Worm (Caenorhabditis elegans) whole organism, L1 larva: ENCODE results near the gene F20C5.11.

ENCODE experiments used
- blmp-1 ChIP-seq: fragments of 150-350 bp; optimal IDR thresholded peaks from 2 replicates; lab custom pipeline; 2014; ENCODE audit warnings: missing biosample characterization, missing genetic modification characterization
- ceh-63 ChIP-seq: fragments of 200-800 bp; sonication (Bioruptor generic); optimal IDR thresholded peaks from 2 replicates; lab custom pipeline; 2018; ENCODE audit warnings: mild to moderate bottlenecking, missing genetic modification characterization, missing compliant biosample characterization
- dpl-1 ChIP-seq, 3 experiments: fragments of 150-350 bp in 2 of 3; sonication (generic microtip) in 1 of 3; optimal IDR thresholded peaks; 2 replicates each; lab custom pipeline; 2014 to 2017; ENCODE audit warnings: missing biosample characterization in 3 of 3, missing genetic modification characterization in 3 of 3, missing genetic modification reagents in 3 of 3
- dsc-1 ChIP-seq: sonication (generic microtip); optimal IDR thresholded peaks from 2 replicates; lab custom pipeline; 2016; ENCODE audit warnings: mild to moderate bottlenecking, missing genetic modification characterization, missing compliant biosample characterization
- efl-1 ChIP-seq, 4 experiments: fragments of 150-350 bp; optimal IDR thresholded peaks in 3 of 4; peaks in 1 of 4; 1 replicate in 1 of 4; 2 replicates in 3 of 4; lab custom pipeline; 2014; ENCODE audit warnings: missing biosample characterization in 2 of 4, missing genetic modification characterization in 2 of 4, missing genetic modification reagents in 2 of 4
- efl-3 ChIP-seq: fragments of 200-800 bp; sonication (Bioruptor generic); optimal IDR thresholded peaks from 2 replicates; lab custom pipeline; 2018; ENCODE audit warnings: mild to moderate bottlenecking, missing genetic modification characterization, missing compliant biosample characterization
- egl-13 ChIP-seq: sonication (generic microtip); optimal IDR thresholded peaks from 2 replicates; lab custom pipeline; 2016; ENCODE audit warnings: missing genotype, missing genetic modification reagents, missing genetic modification characterization, missing compliant biosample characterization
- egl-27 ChIP-seq, 2 experiments: fragments of 150-350 bp in 1 of 2; sonication (generic microtip); optimal IDR thresholded peaks; 3 replicates each; lab custom pipeline; 2017 to 2018; ENCODE audit warnings: missing biosample characterization in 2 of 2, missing genetic modification characterization in 2 of 2, missing genetic modification reagents in 2 of 2
- elt-2 ChIP-seq: sonication (generic microtip); optimal IDR thresholded peaks from 2 replicates; lab custom pipeline; 2016; ENCODE audit warnings: missing genetic modification characterization, mild to moderate bottlenecking, inconsistent platforms, missing compliant biosample characterization, missing genetic modification reagents
- elt-3 ChIP-seq, 6 experiments: fragments of 150-350 bp in 1 of 6; sonication (generic microtip); optimal IDR thresholded peaks; 2 replicates each; lab custom pipeline; 2017 to 2018; ENCODE audit warnings: missing biosample characterization in 6 of 6, missing genetic modification characterization in 6 of 6, inconsistent platforms in 1 of 6
- fkh-10 ChIP-seq: sonication (generic microtip); optimal IDR thresholded peaks from 2 replicates; lab custom pipeline; 2017; ENCODE audit warnings: missing biosample characterization, missing genetic modification reagents, missing genetic modification characterization
- fkh-8 ChIP-seq: sonication (generic microtip); optimal IDR thresholded peaks from 2 replicates; lab custom pipeline; 2016; ENCODE audit warnings: mild to moderate bottlenecking, missing genetic modification characterization, missing compliant biosample characterization
- fos-1 ChIP-seq: fragments of 150-350 bp; optimal IDR thresholded peaks from 2 replicates; lab custom pipeline; 2014; ENCODE audit warnings: missing biosample characterization, missing genetic modification characterization
- grh-1 ChIP-seq: fragments of 200-800 bp; sonication (Bioruptor generic); IDR thresholded peaks from 2 replicates; pipeline ENCODE4 v1.3.6; 2022; ENCODE audit warnings: missing genetic modification reagents, missing genetic modification characterization, missing compliant biosample characterization
- hlh-4 ChIP-seq: sonication (generic microtip); optimal IDR thresholded peaks from 2 replicates; lab custom pipeline; 2016; ENCODE audit warnings: mild to moderate bottlenecking, missing genetic modification characterization, missing compliant biosample characterization
- isw-1 ChIP-seq: fragments of 200-800 bp; sonication (Bioruptor generic); IDR thresholded peaks from 2 replicates; pipeline ENCODE4 v1.3.6; 2022; ENCODE audit warnings: missing genetic modification characterization, missing compliant biosample characterization
- lin-14 ChIP-seq: fragments of 200-800 bp; sonication (Bioruptor generic); optimal IDR thresholded peaks from 2 replicates; lab custom pipeline; 2018; ENCODE audit warnings: mild to moderate bottlenecking, missing genetic modification characterization, moderate library complexity, missing compliant biosample characterization
- lin-35 ChIP-seq, 2 experiments: fragments of 150-350 bp; optimal IDR thresholded peaks; 2 replicates each; lab custom pipeline; 2014; ENCODE audit warnings: missing biosample characterization in 2 of 2, missing genetic modification characterization in 2 of 2, missing genetic modification reagents in 2 of 2
- lir-3 ChIP-seq: sonication (generic microtip); optimal IDR thresholded peaks from 2 replicates; lab custom pipeline; 2016; ENCODE audit warnings: mild to moderate bottlenecking, missing genetic modification characterization, moderate library complexity, missing compliant biosample characterization; ENCODE audit not compliant: poor library complexity
- lsy-2 ChIP-seq, 2 experiments: fragments of 150-350 bp; optimal IDR thresholded peaks; 2 replicates each; lab custom pipeline; 2014; ENCODE audit warnings: missing biosample characterization in 2 of 2, missing genetic modification characterization in 2 of 2
- mdl-1 ChIP-seq, 2 experiments: fragments of 150-350 bp; optimal IDR thresholded peaks; 2 replicates each; lab custom pipeline; 2014 to 2017; ENCODE audit warnings: missing biosample characterization in 2 of 2, missing genetic modification characterization in 2 of 2, inconsistent platforms in 1 of 2
- mef-2 ChIP-seq: fragments of 150-350 bp; optimal IDR thresholded peaks from 2 replicates; lab custom pipeline; 2014; ENCODE audit warnings: missing biosample characterization, missing genetic modification characterization
- mep-1 ChIP-seq: fragments of 150-350 bp; optimal IDR thresholded peaks from 2 replicates; lab custom pipeline; 2014; ENCODE audit warnings: missing biosample characterization, missing genetic modification characterization
- nhr-19 ChIP-seq: fragments of 200-800 bp; sonication (Bioruptor generic); conservative IDR thresholded peaks from 2 replicates; pipeline ENCODE4 v1.3.6; 2022; ENCODE audit warnings: missing genetic modification characterization, missing compliant biosample characterization
- nhr-20 ChIP-seq: sonication (generic microtip); optimal IDR thresholded peaks from 2 replicates; lab custom pipeline; 2016; ENCODE audit warnings: mild to moderate bottlenecking, missing genetic modification characterization, missing compliant biosample characterization
- nhr-28 ChIP-seq: fragments of 150-350 bp; optimal IDR thresholded peaks from 2 replicates; lab custom pipeline; 2014; ENCODE audit warnings: missing biosample characterization, missing genetic modification characterization
- nhr-90 ChIP-seq: sonication (generic microtip); optimal IDR thresholded peaks from 2 replicates; lab custom pipeline; 2016; ENCODE audit warnings: mild to moderate bottlenecking, missing genetic modification characterization, missing compliant biosample characterization; ENCODE audit not compliant: poor library complexity
- pag-3 ChIP-seq: sonication (generic microtip); optimal IDR thresholded peaks from 2 replicates; lab custom pipeline; 2017; ENCODE audit warnings: missing genetic modification characterization, mild to moderate bottlenecking, missing compliant biosample characterization, antibody characterized with exemption, borderline replicate concordance; ENCODE audit not compliant: insufficient read depth
- skn-1 ChIP-seq: fragments of 150-350 bp; optimal IDR thresholded peaks from 2 replicates; lab custom pipeline; 2014; ENCODE audit warnings: missing biosample characterization, missing genetic modification characterization
- snpc-4 ChIP-seq: fragments of 150-350 bp; optimal IDR thresholded peaks from 2 replicates; lab custom pipeline; 2014; ENCODE audit warnings: missing biosample characterization, missing genetic modification characterization
- snu-23 ChIP-seq: sonication (generic microtip); optimal IDR thresholded peaks from 2 replicates; lab custom pipeline; 2016; ENCODE audit warnings: missing genetic modification characterization, missing compliant biosample characterization
- swsn-7 ChIP-seq: sonication (generic microtip); optimal IDR thresholded peaks from 2 replicates; lab custom pipeline; 2016; ENCODE audit warnings: missing genetic modification characterization, missing compliant biosample characterization
- tbx-2 ChIP-seq: sonication (generic microtip); optimal IDR thresholded peaks from 2 replicates; lab custom pipeline; 2016; ENCODE audit warnings: missing genetic modification characterization, missing compliant biosample characterization
- unc-130 ChIP-seq: fragments of 150-350 bp; optimal IDR thresholded peaks from 2 replicates; lab custom pipeline; 2017; ENCODE audit warnings: missing biosample characterization, missing genetic modification characterization, inconsistent platforms
- unc-86 ChIP-seq: sonication (generic microtip); optimal IDR thresholded peaks from 2 replicates; lab custom pipeline; 2016; ENCODE audit warnings: missing genetic modification characterization, missing compliant biosample characterization
- xbp-1 ChIP-seq: sonication (generic microtip); optimal IDR thresholded peaks from 2 replicates; lab custom pipeline; 2016; ENCODE audit warnings: missing genetic modification characterization, missing compliant biosample characterization
- zag-1 ChIP-seq: fragments of 150-350 bp; optimal IDR thresholded peaks from 2 replicates; lab custom pipeline; 2014; ENCODE audit warnings: missing biosample characterization, missing genetic modification characterization
- ztf-11 ChIP-seq, 2 experiments: sonication (generic microtip); optimal IDR thresholded peaks; 2 replicates each; lab custom pipeline; 2016 to 2017; ENCODE audit warnings: missing genetic modification characterization in 2 of 2, missing biosample characterization in 1 of 2, missing compliant biosample characterization in 1 of 2

The F20C5.11 gene

DNA sequence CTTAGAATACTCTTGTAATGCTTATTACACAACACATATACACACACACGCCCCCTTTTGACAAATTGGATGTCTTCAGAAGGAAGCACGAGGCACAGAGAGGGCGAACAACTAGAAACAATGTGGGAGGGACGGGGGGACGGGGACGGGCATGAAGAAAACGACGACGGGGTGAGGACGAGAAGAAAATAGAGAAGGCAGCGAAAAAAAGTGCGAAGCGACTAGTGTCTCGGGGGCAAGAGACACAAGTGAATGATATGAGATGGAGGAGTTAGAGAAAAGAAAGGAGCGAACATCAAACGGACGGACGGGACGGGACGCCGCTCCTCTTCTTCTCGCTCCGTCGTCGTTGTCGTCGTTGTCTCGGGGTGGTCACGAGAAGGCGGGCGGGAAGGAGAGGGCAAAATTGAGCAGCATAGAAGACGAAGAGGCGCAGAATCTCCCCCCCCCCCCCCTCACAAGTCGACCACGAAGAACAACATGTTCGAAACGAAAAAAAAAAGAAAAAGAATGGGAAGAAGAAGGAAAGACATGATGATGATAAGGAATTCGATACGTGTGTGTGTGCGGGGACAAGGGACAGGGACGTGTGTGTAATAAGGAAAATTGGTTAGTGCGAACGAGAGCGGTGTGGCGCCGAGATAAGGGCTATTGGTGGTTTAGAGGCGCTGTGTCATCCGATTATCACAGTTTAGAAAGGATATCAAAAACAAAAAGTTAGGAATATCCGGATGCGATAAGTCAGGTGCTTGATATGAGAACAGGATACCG, 33.3 kb upstream of the F20C5.11 start (continued):
- peak; percentile 28 for TF ChIP-seq nhr-19 (GFP tag; lab: Robert Waterston, UW)
- TF ChIP-seq unc-130: no peak
- peak; percentile 24 for TF ChIP-seq swsn-7 (tag; lab: Kevin White, UChicago)
- TF ChIP-seq grh-1 (GFP tag; lab: Robert Waterston, UW): no peak
- peak; percentile 16 for TF ChIP-seq skn-1
- TF ChIP-seq unc-86: no peak
- peak; percentile 13 for TF ChIP-seq xbp-1
- no peak for TF ChIP-seq nhr-28 (tag; lab: Kevin White, UChicago)
- peak; percentile 99 for TF ChIP-seq lin-14
- TF ChIP-seq lsy-2 (tag; optimal IDR thresholded peaks at IDR 0.05; lab: Kevin White, UChicago): peak; percentile 20 to 53
- peak; percentile 55 for TF ChIP-seq fkh-8 (tag; lab: Kevin White, UChicago)
- TF ChIP-seq mep-1: peak; percentile 38
- no peak for TF ChIP-seq hlh-4
- TF ChIP-seq pag-3 (tag; lab: Kevin White, UChicago): no peak
- no peak for TF ChIP-seq efl-3 (GFP tag; lab: Kevin White, UChicago)
- TF ChIP-seq mef-2 (tag; lab: Kevin White, UChicago): no peak
- peak in 1 of 2 experiments; percentile 26 for TF ChIP-seq egl-27 (tag; optimal IDR thresholded peaks at IDR 0.05; lab: Kevin White, UChicago)
- peak in 1 of 2 experiments; percentile 24 for TF ChIP-seq ztf-11 (tag; optimal IDR thresholded peaks at IDR 0.05; lab: Kevin White, UChicago)
- peak in 1 of 3 experiments; percentile 11 for TF ChIP-seq dpl-1 (GFP tag; optimal IDR thresholded peaks at IDR 0.05; lab: Kevin White, UChicago)
- TF ChIP-seq efl-1 (optimal IDR thresholded peaks at IDR 0.05; lab: Kevin White, UChicago): peak in 1 of 2 experiments; percentile 43
- TF ChIP-seq efl-1 (GFP tag; optimal IDR thresholded peaks at IDR 0.05 in 1 of 2; lab: Kevin White, UChicago): peak in 1 of 2 experiments; percentile 85
- peak; percentile 65 for TF ChIP-seq nhr-20 (tag; lab: Kevin White, UChicago)
- TF ChIP-seq elt-2: peak; percentile 16
- peak; percentile 46 to 50 for TF ChIP-seq lin-35 (GFP tag; optimal IDR thresholded peaks at IDR 0.05; lab: Kevin White, UChicago)
- TF ChIP-seq nhr-90 (tag; lab: Kevin White, UChicago): peak; percentile 46
- TF ChIP-seq tbx-2 (tag; lab: Kevin White, UChicago): peak; percentile 59
- TF ChIP-seq isw-1 (GFP tag; lab: Robert Waterston, UW): peak; percentile 11; the same call in 1 of the 2 replicates

DNA sequence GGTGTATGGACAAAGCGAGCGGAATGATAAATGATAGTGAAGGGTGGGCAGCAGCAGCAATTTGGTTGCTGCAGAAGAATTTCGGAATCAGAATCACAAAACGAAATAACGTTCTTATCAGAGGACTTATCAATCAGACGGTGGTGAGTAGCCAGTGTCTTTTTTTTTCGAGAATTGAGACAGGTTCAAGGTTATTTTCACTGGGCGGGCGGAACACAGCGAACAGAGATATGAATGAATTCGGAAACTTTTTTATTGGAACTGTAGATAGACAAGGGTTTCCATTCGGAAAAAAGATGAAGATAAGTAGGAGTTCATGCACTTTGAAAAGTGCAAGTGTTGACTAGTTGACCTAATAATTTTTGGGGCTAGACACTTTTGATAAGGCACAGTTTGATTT, 31.4 kb upstream of the F20C5.11 start:
- TF ChIP-seq efl-1 (optimal IDR thresholded peaks at IDR 0.05; lab: Kevin White, UChicago): no peak
- peak in 1 of 2 experiments; percentile 17 for TF ChIP-seq efl-1 (GFP tag; optimal IDR thresholded peaks at IDR 0.05 in 1 of 2; lab: Kevin White, UChicago)
- no peak for TF ChIP-seq fkh-10
- no peak for TF ChIP-seq mdl-1 (tag; optimal IDR thresholded peaks at IDR 0.05; lab: Kevin White, UChicago)
- no peak for TF ChIP-seq fos-1 (tag; lab: Kevin White, UChicago)
- TF ChIP-seq snu-23 (GFP tag; lab: Kevin White, UChicago): no peak
- no peak for TF ChIP-seq ceh-63 (GFP tag; lab: Kevin White, UChicago)
- TF ChIP-seq egl-13 (tag; lab: Kevin White, UChicago): no peak
- TF ChIP-seq elt-3 (tag; optimal IDR thresholded peaks at IDR 0.05; lab: Kevin White, UChicago): peak in 4 of 6 experiments; percentile 36 to 87 (median 82)
- no peak for TF ChIP-seq dsc-1 (tag; lab: Kevin White, UChicago)
- peak; percentile 56 for TF ChIP-seq lin-14
- TF ChIP-seq zag-1 (tag; lab: Kevin White, UChicago): no peak
- no peak for TF ChIP-seq isw-1 (GFP tag; lab: Robert Waterston, UW)
- no peak for TF ChIP-seq lin-35 (GFP tag; optimal IDR thresholded peaks at IDR 0.05; lab: Kevin White, UChicago)
- no peak for TF ChIP-seq lir-3
- TF ChIP-seq egl-27 (tag; optimal IDR thresholded peaks at IDR 0.05; lab: Kevin White, UChicago): no peak
- TF ChIP-seq efl-3 (GFP tag; lab: Kevin White, UChicago): no peak
- TF ChIP-seq snpc-4: no peak
- TF ChIP-seq blmp-1 (tag; lab: Kevin White, UChicago): peak; percentile 71
